Worm (Caenorhabditis elegans) whole organism, L1 larva: ENCODE measurements around the gene akt-2.
A peak's percentile ranks its signal among the peaks of the same experiment; 100 is the strongest.

Experiments
- C04F5.9 ChIP-seq: sonication (generic microtip); optimal IDR thresholded peaks from 2 replicates; lab custom pipeline; 2016; ENCODE audit warnings: missing genetic modification characterization, missing compliant biosample characterization
- C34B4.2 ChIP-seq: sonication (generic microtip); optimal IDR thresholded peaks from 2 replicates; lab custom pipeline; 2017; ENCODE audit warnings: mild to moderate bottlenecking, missing genetic modification characterization, missing compliant biosample characterization
- ama-1 ChIP-seq: fragments of 150-350 bp; optimal IDR thresholded peaks from 2 replicates; lab custom pipeline; 2014
- blmp-1 ChIP-seq: fragments of 150-350 bp; optimal IDR thresholded peaks from 2 replicates; lab custom pipeline; 2014; ENCODE audit warnings: missing biosample characterization, missing genetic modification characterization
- ceh-82 ChIP-seq, 3 experiments: fragments of 150-350 bp in 1 of 3; sonication (generic microtip) in 2 of 3; optimal IDR thresholded peaks; 2 replicates each; lab custom pipeline; 2014 to 2017; ENCODE audit warnings: missing biosample characterization in 3 of 3, missing genetic modification characterization in 3 of 3
- ces-1 ChIP-seq: fragments of 150-350 bp; optimal IDR thresholded peaks from 2 replicates; lab custom pipeline; 2014; ENCODE audit warnings: missing biosample characterization, missing genetic modification reagents, missing genetic modification characterization
- dpl-1 ChIP-seq, 3 experiments: fragments of 150-350 bp in 2 of 3; sonication (generic microtip) in 1 of 3; optimal IDR thresholded peaks; 2 replicates each; lab custom pipeline; 2014 to 2017; ENCODE audit warnings: missing biosample characterization in 3 of 3, missing genetic modification characterization in 3 of 3, missing genetic modification reagents in 3 of 3
- efl-1 ChIP-seq, 4 experiments: fragments of 150-350 bp; optimal IDR thresholded peaks in 3 of 4; peaks in 1 of 4; 1 replicate in 1 of 4; 2 replicates in 3 of 4; lab custom pipeline; 2014; ENCODE audit warnings: missing biosample characterization in 2 of 4, missing genetic modification characterization in 2 of 4, missing genetic modification reagents in 2 of 4
- ets-5 ChIP-seq: fragments of 200-800 bp; sonication (Bioruptor generic); IDR thresholded peaks from 2 replicates; pipeline ENCODE4 v1.3.6; 2022; ENCODE audit warnings: missing genetic modification characterization, missing compliant biosample characterization
- fkh-8 ChIP-seq: sonication (generic microtip); optimal IDR thresholded peaks from 2 replicates; lab custom pipeline; 2016; ENCODE audit warnings: mild to moderate bottlenecking, missing genetic modification characterization, missing compliant biosample characterization
- hlh-17 ChIP-seq: fragments of 200-800 bp; sonication (Bioruptor generic); optimal IDR thresholded peaks from 2 replicates; lab custom pipeline; 2018; ENCODE audit warnings: missing genetic modification characterization, mild to moderate bottlenecking, missing compliant biosample characterization, moderate library complexity, borderline replicate concordance
- irx-1 ChIP-seq: sonication (generic microtip); optimal IDR thresholded peaks from 2 replicates; lab custom pipeline; 2016; ENCODE audit warnings: missing genetic modification characterization, missing compliant biosample characterization
- jun-1 ChIP-seq: fragments of 150-350 bp; optimal IDR thresholded peaks from 2 replicates; lab custom pipeline; 2014; ENCODE audit warnings: missing biosample characterization, missing genetic modification reagents, missing genetic modification characterization
- lin-13 ChIP-seq: fragments of 150-350 bp; optimal IDR thresholded peaks from 2 replicates; lab custom pipeline; 2014; ENCODE audit warnings: missing biosample characterization, missing genetic modification reagents, missing genetic modification characterization
- lin-14 ChIP-seq: fragments of 200-800 bp; sonication (Bioruptor generic); optimal IDR thresholded peaks from 2 replicates; lab custom pipeline; 2018; ENCODE audit warnings: mild to moderate bottlenecking, missing genetic modification characterization, moderate library complexity, missing compliant biosample characterization
- lin-15B ChIP-seq: fragments of 150-350 bp; sonication (generic microtip); optimal IDR thresholded peaks from 3 replicates; lab custom pipeline; 2014; ENCODE audit warnings: missing biosample characterization, missing genetic modification characterization
- lin-35 ChIP-seq, 2 experiments: fragments of 150-350 bp; optimal IDR thresholded peaks; 2 replicates each; lab custom pipeline; 2014; ENCODE audit warnings: missing biosample characterization in 2 of 2, missing genetic modification characterization in 2 of 2, missing genetic modification reagents in 2 of 2
- lir-3 ChIP-seq: sonication (generic microtip); optimal IDR thresholded peaks from 2 replicates; lab custom pipeline; 2016; ENCODE audit warnings: mild to moderate bottlenecking, missing genetic modification characterization, moderate library complexity, missing compliant biosample characterization; ENCODE audit not compliant: poor library complexity
- mef-2 ChIP-seq: fragments of 150-350 bp; optimal IDR thresholded peaks from 2 replicates; lab custom pipeline; 2014; ENCODE audit warnings: missing biosample characterization, missing genetic modification characterization
- mep-1 ChIP-seq: fragments of 150-350 bp; optimal IDR thresholded peaks from 2 replicates; lab custom pipeline; 2014; ENCODE audit warnings: missing biosample characterization, missing genetic modification characterization
- nhr-20 ChIP-seq: sonication (generic microtip); optimal IDR thresholded peaks from 2 replicates; lab custom pipeline; 2016; ENCODE audit warnings: mild to moderate bottlenecking, missing genetic modification characterization, missing compliant biosample characterization
- nhr-237 ChIP-seq: fragments of 150-350 bp; optimal IDR thresholded peaks from 2 replicates; lab custom pipeline; 2014; ENCODE audit warnings: missing biosample characterization, missing genetic modification characterization
- nhr-47 ChIP-seq: sonication (generic microtip); optimal IDR thresholded peaks from 2 replicates; lab custom pipeline; 2016; ENCODE audit warnings: mild to moderate bottlenecking, missing genetic modification characterization, moderate library complexity, missing compliant biosample characterization
- nhr-71 ChIP-seq: sonication (generic microtip); optimal IDR thresholded peaks from 2 replicates; lab custom pipeline; 2016; ENCODE audit warnings: mild to moderate bottlenecking, missing genetic modification characterization, moderate library complexity, missing compliant biosample characterization
- nhr-90 ChIP-seq: sonication (generic microtip); optimal IDR thresholded peaks from 2 replicates; lab custom pipeline; 2016; ENCODE audit warnings: mild to moderate bottlenecking, missing genetic modification characterization, missing compliant biosample characterization; ENCODE audit not compliant: poor library complexity
- rnt-1 ChIP-seq: sonication (generic microtip); optimal IDR thresholded peaks from 2 replicates; lab custom pipeline; 2016; ENCODE audit warnings: mild to moderate bottlenecking, missing genetic modification characterization, moderate library complexity, missing compliant biosample characterization
- skn-1 ChIP-seq: fragments of 150-350 bp; optimal IDR thresholded peaks from 2 replicates; lab custom pipeline; 2014; ENCODE audit warnings: missing biosample characterization, missing genetic modification characterization
- snu-23 ChIP-seq: sonication (generic microtip); optimal IDR thresholded peaks from 2 replicates; lab custom pipeline; 2016; ENCODE audit warnings: missing genetic modification characterization, missing compliant biosample characterization
- sptf-1 ChIP-seq: fragments of 150-350 bp; optimal IDR thresholded peaks from 2 replicates; lab custom pipeline; 2014; ENCODE audit warnings: missing biosample characterization, missing genetic modification characterization
- swsn-7 ChIP-seq: sonication (generic microtip); optimal IDR thresholded peaks from 2 replicates; lab custom pipeline; 2016; ENCODE audit warnings: missing genetic modification characterization, missing compliant biosample characterization
- tbx-2 ChIP-seq: sonication (generic microtip); optimal IDR thresholded peaks from 2 replicates; lab custom pipeline; 2016; ENCODE audit warnings: missing genetic modification characterization, missing compliant biosample characterization
- unc-130 ChIP-seq: fragments of 150-350 bp; optimal IDR thresholded peaks from 2 replicates; lab custom pipeline; 2017; ENCODE audit warnings: missing biosample characterization, missing genetic modification characterization, inconsistent platforms
- unc-62 ChIP-seq: fragments of 150-350 bp; optimal IDR thresholded peaks from 2 replicates; lab custom pipeline; 2014; ENCODE audit warnings: missing biosample characterization, missing genetic modification reagents, missing genetic modification characterization
- unc-86 ChIP-seq: sonication (generic microtip); optimal IDR thresholded peaks from 2 replicates; lab custom pipeline; 2016; ENCODE audit warnings: missing genetic modification characterization, missing compliant biosample characterization
- xbp-1 ChIP-seq: sonication (generic microtip); optimal IDR thresholded peaks from 2 replicates; lab custom pipeline; 2016; ENCODE audit warnings: missing genetic modification characterization, missing compliant biosample characterization
- ztf-11 ChIP-seq, 2 experiments: sonication (generic microtip); optimal IDR thresholded peaks; 2 replicates each; lab custom pipeline; 2016 to 2017; ENCODE audit warnings: missing genetic modification characterization in 2 of 2, missing biosample characterization in 1 of 2, missing compliant biosample characterization in 1 of 2
- ztf-4 ChIP-seq: fragments of 150-350 bp; optimal IDR thresholded peaks from 2 replicates; lab custom pipeline; 2014; ENCODE audit warnings: missing biosample characterization, missing genetic modification characterization

Gene akt-2

DNA sequence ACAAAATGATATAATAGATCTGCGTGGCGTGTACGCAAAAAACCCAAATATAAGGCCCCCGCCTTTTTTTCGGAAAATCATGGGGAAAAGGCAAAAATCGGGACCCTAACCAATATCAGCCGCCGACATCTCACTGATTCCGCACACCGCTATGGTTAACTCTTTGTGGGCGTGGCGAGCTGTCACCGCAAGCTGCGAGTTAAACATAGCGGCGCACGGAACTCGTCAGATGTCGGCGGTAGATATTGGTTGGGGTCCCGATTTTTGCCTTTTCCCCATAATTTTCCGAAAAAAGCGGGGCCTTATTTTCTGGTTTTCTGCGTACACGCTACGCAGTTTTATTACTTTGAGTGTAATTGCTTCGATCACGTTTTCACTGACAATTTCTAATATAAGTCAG, 28.7 kb upstream of the akt-2 start:
- TF ChIP-seq nhr-237 (tag; lab: Kevin White, UChicago) (no peak), jun-1 (tag; lab: Kevin White, UChicago) (no peak), unc-130 (no peak), ets-5 (GFP tag; lab: Robert Waterston, UW) (0 out of 2 replicates have a peak, but pooled peaks have one; percentile 71)

- no peak for TF ChIP-seq skn-1 (tag; lab: Kevin White, UChicago)
- no peak for TF ChIP-seq C04F5.9 (tag; lab: Kevin White, UChicago)
- no peak for TF ChIP-seq efl-1 (optimal IDR thresholded peaks at IDR 0.05; lab: Kevin White, UChicago)
- TF ChIP-seq efl-1 (GFP tag; optimal IDR thresholded peaks at IDR 0.05 in 1 of 2; lab: Kevin White, UChicago), result no peak
- peak; percentile 87 for TF ChIP-seq blmp-1 (tag; lab: Kevin White, UChicago)
Observed at ce11 chrX:14125870-14126269, 21.6 kb upstream of the akt-2 start, which contains the start of gene F28H6.6. Gene F28H6.6 (minus strand): TSS chrX:14125879.

ce11 chrX:14127291-14127922, 20.1 kb upstream of the akt-2 start, which contains the start of gene F28H6.4:
Gene F28H6.4 (plus strand): TSS chrX:14127872.
- TF ChIP-seq fkh-8 (tag; lab: Kevin White, UChicago) (peak; percentile 20), blmp-1 (tag; lab: Kevin White, UChicago) (peak; percentile 2), tbx-2 (tag; lab: Kevin White, UChicago) (peak; percentile 2), rnt-1 (tag; lab: Kevin White, UChicago) (peak; percentile 45), sptf-1 (no peak), lin-13 (GFP tag; lab: Kevin White, UChicago) (peak; percentile 4), mep-1 (tag; lab: Kevin White, UChicago) (peak; percentile 34), efl-1 (optimal IDR thresholded peaks at IDR 0.05; lab: Kevin White, UChicago) (peak in 1 of 2 experiments; percentile 36), efl-1 (GFP tag; optimal IDR thresholded peaks at IDR 0.05 in 1 of 2; lab: Kevin White, UChicago) (no peak), lin-15B (tag; lab: Kevin White, UChicago) (no peak), snu-23 (GFP tag; lab: Kevin White, UChicago) (peak; percentile 49), unc-130 (no peak), unc-62 (no peak), ceh-82 (tag; optimal IDR thresholded peaks at IDR 0.05; lab: Kevin White, UChicago) (peak in 1 of 3 experiments; percentile 25), lin-14 (peak; percentile 62), unc-86 (tag; lab: Kevin White, UChicago) (no peak), xbp-1 (no peak), lir-3 (no peak), nhr-20 (tag; lab: Kevin White, UChicago) (peak; percentile 12), nhr-47 (peak; percentile 3), dpl-1 (GFP tag; optimal IDR thresholded peaks at IDR 0.05; lab: Kevin White, UChicago) (peak in 2 of 3 experiments; percentile 10 to 20), lin-35 (GFP tag; optimal IDR thresholded peaks at IDR 0.05; lab: Kevin White, UChicago) (peak in 1 of 2 experiments; percentile 22), irx-1 (tag; lab: Kevin White, UChicago) (no peak), swsn-7 (tag; lab: Kevin White, UChicago) (peak; percentile 9), ces-1 (no peak), skn-1 (tag; lab: Kevin White, UChicago) (peak; percentile 8), mef-2 (tag; lab: Kevin White, UChicago) (no peak)
- TF ChIP-seq, all 84 proteins: peak for 16

- TF ChIP-seq lir-3 (no peak), blmp-1 (tag; lab: Kevin White, UChicago) (no peak), dpl-1 (GFP tag; optimal IDR thresholded peaks at IDR 0.05; lab: Kevin White, UChicago) (no peak), ama-1 (no peak), nhr-71 (tag; lab: Kevin White, UChicago) (no peak), snu-23 (GFP tag; lab: Kevin White, UChicago) (no peak), ztf-11 (tag; optimal IDR thresholded peaks at IDR 0.05; lab: Kevin White, UChicago) (no peak), ztf-4 (tag; lab: Kevin White, UChicago) (no peak), hlh-17 (GFP tag; lab: Kevin White, UChicago) (no peak), nhr-90 (no peak), C34B4.2 (tag; lab: Kevin White, UChicago) (no peak)
Observed at ce11 chrX:14131476-14131875, 16.0 kb upstream of the akt-2 start.
